Worm (Caenorhabditis elegans): ENCODE measurements around the gene C53C11.1.

C53C11.1 gene

DNA sequence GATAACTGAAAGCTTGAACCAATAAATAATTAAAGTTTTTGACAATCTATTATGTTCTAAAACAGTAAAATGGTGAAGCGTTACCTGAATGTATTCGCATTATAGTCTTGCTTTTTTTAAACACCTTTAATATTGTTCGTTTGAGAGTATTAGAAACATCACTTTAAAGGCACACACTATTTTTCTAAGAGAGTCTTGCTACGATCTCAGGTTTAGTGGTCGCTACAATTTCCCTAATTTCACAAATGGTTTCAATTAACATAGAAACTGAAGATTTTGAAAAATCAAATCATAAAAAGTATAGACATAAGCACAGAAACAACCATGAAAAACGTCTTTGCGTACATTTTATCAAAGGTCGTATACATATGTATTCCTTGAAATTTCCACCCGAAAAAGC lies 20.0 kb upstream of the C53C11.1 start:
- TF ChIP-seq ztf-29 (GFP tag; IDR thresholded peaks at IDR 0.05) (no peak), med-1 (GFP tag; optimal IDR thresholded peaks at IDR 0.05; ENCODE audit: insufficient read depth) (no peak), ztf-23 (GFP tag; IDR thresholded peaks at IDR 0.05) (no peak)

DNA sequence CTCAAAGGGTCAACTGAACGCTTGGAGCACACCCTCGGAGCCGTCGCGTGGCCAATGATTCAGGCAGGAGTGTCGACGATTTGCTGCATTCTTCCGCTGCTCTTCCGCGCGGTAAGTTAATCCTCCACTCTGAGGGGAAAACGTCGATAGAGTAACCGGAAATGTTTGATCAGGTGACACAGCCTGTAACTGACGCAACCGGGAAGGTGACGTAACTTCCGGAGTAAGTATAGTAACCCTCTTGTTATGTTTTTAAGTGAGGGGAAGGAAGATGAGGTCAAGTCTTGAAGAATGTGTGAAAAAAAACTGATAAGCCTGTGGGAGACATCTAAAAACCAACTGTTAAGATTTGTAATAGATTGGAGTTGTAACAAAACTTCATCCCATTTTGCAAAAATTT lies 15.6 kb upstream of the C53C11.1 start:
- TF ChIP-seq ztf-23 (GFP tag; IDR thresholded peaks at IDR 0.05) (no peak), flt-1 (GFP tag; IDR thresholded peaks at IDR 0.05) (no peak), T22C8.4 (GFP tag; IDR thresholded peaks at IDR 0.05) (no peak), med-1 (GFP tag; optimal IDR thresholded peaks at IDR 0.05; ENCODE audit: insufficient read depth) (no peak), klf-2 (GFP tag; conservative IDR thresholded peaks at IDR 0.05) (no peak), cog-1 (tag; optimal IDR thresholded peaks at IDR 0.05) (no peak), ref-1 (GFP tag; conservative IDR thresholded peaks at IDR 0.05) (no peak), ztf-29 (GFP tag; IDR thresholded peaks at IDR 0.05) (no peak), tab-1 (GFP tag; IDR thresholded peaks at IDR 0.05) (no peak)

DNA sequence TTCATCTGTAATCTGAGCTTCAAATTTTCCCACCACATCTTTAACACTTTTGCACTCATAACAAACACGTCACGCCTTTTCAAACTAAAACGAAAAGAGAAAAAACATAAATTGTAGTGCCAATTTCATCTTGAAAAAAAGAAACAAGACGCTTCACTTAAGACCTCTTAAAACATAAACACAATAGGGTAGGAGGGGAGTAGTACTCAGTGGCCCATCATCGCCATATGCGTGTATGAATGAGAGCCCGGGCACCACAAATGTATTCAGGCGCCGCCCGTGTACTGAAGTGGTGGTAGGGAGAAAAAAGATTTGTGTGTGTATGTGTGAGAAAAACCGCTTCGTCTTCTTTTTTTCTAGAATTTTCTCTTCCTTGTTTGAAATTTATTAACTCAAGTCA lies 13.4 kb upstream of the C53C11.1 start:
- TF ChIP-seq med-1 (GFP tag; optimal IDR thresholded peaks at IDR 0.05; ENCODE audit: insufficient read depth) (no peak), ref-1 (GFP tag; conservative IDR thresholded peaks at IDR 0.05) (no peak), cog-1 (tag; optimal IDR thresholded peaks at IDR 0.05) (no peak), ztf-29 (GFP tag; IDR thresholded peaks at IDR 0.05) (no peak), flt-1 (GFP tag; IDR thresholded peaks at IDR 0.05) (no peak), T22C8.4 (GFP tag; IDR thresholded peaks at IDR 0.05) (no peak)

DNA sequence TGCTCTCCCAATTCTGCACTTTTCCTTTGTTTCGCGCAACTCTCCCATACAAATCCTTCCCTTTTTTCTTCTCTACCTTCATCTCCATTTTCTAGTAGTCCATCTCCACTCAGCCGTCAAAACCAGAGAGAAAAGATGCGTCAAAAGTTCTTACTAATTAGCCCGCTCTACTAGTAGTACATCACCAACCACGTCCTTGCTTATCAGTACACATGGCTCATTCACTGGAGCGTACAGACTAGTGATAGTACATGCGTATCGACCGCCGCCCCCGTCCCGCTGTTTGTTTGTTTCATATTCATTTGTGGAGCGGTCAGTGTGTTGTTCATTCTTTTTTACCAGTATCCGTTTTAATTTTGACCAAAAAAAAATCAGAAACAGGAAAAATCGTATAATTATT lies 11.5 kb upstream of the C53C11.1 start:
- TF ChIP-seq ztf-23 (GFP tag; IDR thresholded peaks at IDR 0.05) (no peak), ref-1 (GFP tag; conservative IDR thresholded peaks at IDR 0.05) (no peak), klf-2 (GFP tag; conservative IDR thresholded peaks at IDR 0.05) (no peak), flt-1 (GFP tag; IDR thresholded peaks at IDR 0.05) (no peak), med-1 (GFP tag; optimal IDR thresholded peaks at IDR 0.05; ENCODE audit: insufficient read depth) (no peak), cog-1 (tag; optimal IDR thresholded peaks at IDR 0.05) (no peak), ztf-29 (GFP tag; IDR thresholded peaks at IDR 0.05) (no peak), tab-1 (GFP tag; IDR thresholded peaks at IDR 0.05) (no peak), T22C8.4 (GFP tag; IDR thresholded peaks at IDR 0.05) (no peak)

DNA sequence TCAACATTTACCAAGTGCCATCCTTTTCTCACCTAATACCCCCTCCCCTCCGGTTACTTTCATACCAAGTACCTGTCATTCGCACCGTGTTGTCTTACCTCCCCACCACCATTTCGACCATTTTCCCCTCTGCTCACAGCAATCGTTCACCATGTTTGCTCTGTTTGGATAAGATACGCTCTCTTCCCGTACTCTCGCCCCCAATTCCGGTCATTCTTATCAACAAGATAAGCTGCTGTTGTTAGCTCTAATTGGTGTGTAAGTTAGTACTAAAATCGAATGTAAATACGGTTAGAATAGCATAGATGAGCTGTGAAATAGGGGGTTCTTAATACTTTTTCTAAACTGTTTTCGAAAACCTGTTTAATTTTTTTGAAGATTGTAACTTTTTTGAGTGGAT lies 10.0 kb upstream of the C53C11.1 start:
- TF ChIP-seq ztf-23 (GFP tag; IDR thresholded peaks at IDR 0.05) (no peak), med-1 (GFP tag; optimal IDR thresholded peaks at IDR 0.05; ENCODE audit: insufficient read depth) (no peak)

DNA sequence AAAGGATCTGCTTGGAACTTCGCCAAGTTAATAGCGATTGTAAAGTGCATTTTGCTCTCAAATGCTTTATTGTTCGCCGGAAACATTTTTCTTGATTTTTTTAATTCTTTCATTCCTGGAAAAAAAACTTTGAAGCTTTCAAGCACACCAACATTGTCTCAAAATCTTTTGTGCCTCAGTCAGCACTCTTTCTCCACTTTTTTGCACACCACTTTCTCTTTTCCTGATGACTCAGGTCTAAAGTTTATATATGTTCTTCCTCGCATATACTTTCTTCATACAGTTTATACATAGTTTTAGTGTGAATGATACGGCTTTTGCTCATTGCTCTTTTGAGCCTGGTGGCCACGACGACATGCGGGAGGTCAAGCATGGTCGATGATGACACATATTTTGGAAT lies 6.8 kb upstream of the C53C11.1 start, which contains the start of gene C53C11.5:
Gene C53C11.5, plus strand, starts transcription at position 301 of the 400 bp plus-strand sequence.
- TF ChIP-seq T22C8.4 (GFP tag; IDR thresholded peaks at IDR 0.05) (no peak), ztf-29 (GFP tag; IDR thresholded peaks at IDR 0.05) (no peak), tab-1 (GFP tag; IDR thresholded peaks at IDR 0.05) (no peak), ztf-23 (GFP tag; IDR thresholded peaks at IDR 0.05) (no peak), med-1 (GFP tag; optimal IDR thresholded peaks at IDR 0.05; ENCODE audit: insufficient read depth) (no peak), klf-2 (GFP tag; conservative IDR thresholded peaks at IDR 0.05) (no peak), cog-1 (tag; optimal IDR thresholded peaks at IDR 0.05) (no peak), flt-1 (GFP tag; IDR thresholded peaks at IDR 0.05) (no peak), ref-1 (GFP tag; conservative IDR thresholded peaks at IDR 0.05) (no peak)

DNA sequence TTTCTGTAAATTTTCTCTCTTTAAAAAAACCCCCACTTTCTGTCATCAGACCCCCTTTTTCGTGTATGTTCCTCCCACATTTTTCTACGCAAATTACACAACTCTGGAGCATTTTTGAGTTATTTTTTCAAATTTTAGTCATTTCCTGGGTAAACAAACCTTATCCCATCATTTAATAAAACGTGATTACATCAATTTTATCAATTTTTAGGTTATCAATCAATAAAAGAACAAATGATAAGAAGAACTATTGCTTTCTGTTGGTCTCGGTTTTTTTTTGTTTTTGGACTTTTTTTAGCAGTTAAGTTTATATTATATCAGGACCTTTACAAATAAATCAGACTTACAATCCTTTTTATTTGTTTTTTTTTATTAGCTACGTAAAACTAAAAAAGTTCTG lies 4.2 kb upstream of the C53C11.1 start, which contains the start of gene C53C11.2:
Gene C53C11.2, plus strand, starts transcription at position 284 of the 400 bp plus-strand sequence.
- TF ChIP-seq T22C8.4 (GFP tag; IDR thresholded peaks at IDR 0.05) (no peak), ref-1 (GFP tag; conservative IDR thresholded peaks at IDR 0.05) (no peak), ztf-29 (GFP tag; IDR thresholded peaks at IDR 0.05) (no peak), flt-1 (GFP tag; IDR thresholded peaks at IDR 0.05) (no peak), med-1 (GFP tag; optimal IDR thresholded peaks at IDR 0.05; ENCODE audit: insufficient read depth) (no peak), ztf-23 (GFP tag; IDR thresholded peaks at IDR 0.05) (no peak), cog-1 (tag; optimal IDR thresholded peaks at IDR 0.05) (no peak), tab-1 (GFP tag; IDR thresholded peaks at IDR 0.05) (no peak), klf-2 (GFP tag; conservative IDR thresholded peaks at IDR 0.05) (no peak)

DNA sequence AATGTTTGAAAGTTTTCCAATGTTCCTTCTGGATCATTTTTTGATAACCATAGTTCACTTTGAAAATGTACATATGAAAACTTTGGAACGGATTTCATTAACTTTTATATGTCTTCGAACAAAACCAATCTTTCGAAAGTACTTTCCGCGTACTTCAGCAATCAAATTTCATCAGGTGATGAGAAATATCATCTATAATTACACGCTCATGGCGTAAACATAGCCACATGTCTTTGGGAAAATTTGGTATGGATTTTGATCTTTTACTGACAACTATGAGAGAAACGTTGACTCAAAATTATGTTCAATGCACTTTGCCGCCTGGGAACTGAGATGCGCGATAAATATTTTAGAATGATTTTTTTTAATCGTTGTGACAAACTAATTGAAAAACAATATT lies 1.6 kb upstream of the C53C11.1 start:
- TF ChIP-seq cog-1 (tag; optimal IDR thresholded peaks at IDR 0.05) (no peak), flt-1 (GFP tag; IDR thresholded peaks at IDR 0.05) (no peak), ztf-29 (GFP tag; IDR thresholded peaks at IDR 0.05) (no peak)

DNA sequence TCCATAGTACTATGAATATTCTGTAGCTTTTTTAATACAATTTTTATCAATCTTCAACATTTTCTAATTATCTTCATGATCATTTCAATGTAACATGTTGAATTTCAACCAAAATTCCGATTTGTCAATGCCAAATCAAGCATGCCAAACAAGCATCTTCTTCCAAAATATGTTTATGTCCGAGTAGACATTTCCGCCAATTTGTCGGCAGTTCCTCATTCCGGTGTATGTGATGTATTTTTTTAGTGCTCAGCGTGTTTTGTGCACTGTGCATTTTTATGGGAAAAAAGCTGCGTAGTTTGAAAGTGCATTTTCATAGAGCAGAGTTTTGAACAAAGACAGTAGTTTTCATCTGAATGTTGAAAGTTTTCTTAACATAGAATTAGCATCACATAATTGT lies 8.8 kb downstream of the C53C11.1 start:
- no peak for TF ChIP-seq ref-1 (GFP tag; conservative IDR thresholded peaks at IDR 0.05)
- no peak for TF ChIP-seq ztf-29 (GFP tag; IDR thresholded peaks at IDR 0.05)
- no peak for TF ChIP-seq cog-1 (tag; optimal IDR thresholded peaks at IDR 0.05)
- TF ChIP-seq med-1 (GFP tag; optimal IDR thresholded peaks at IDR 0.05; ENCODE audit: insufficient read depth): no peak
- no peak for TF ChIP-seq flt-1 (GFP tag; IDR thresholded peaks at IDR 0.05)
- TF ChIP-seq T22C8.4 (GFP tag; IDR thresholded peaks at IDR 0.05): no peak
- no peak for TF ChIP-seq tab-1 (GFP tag; IDR thresholded peaks at IDR 0.05)
- no peak for TF ChIP-seq ztf-23 (GFP tag; IDR thresholded peaks at IDR 0.05)
- TF ChIP-seq klf-2 (GFP tag; conservative IDR thresholded peaks at IDR 0.05): no peak

DNA sequence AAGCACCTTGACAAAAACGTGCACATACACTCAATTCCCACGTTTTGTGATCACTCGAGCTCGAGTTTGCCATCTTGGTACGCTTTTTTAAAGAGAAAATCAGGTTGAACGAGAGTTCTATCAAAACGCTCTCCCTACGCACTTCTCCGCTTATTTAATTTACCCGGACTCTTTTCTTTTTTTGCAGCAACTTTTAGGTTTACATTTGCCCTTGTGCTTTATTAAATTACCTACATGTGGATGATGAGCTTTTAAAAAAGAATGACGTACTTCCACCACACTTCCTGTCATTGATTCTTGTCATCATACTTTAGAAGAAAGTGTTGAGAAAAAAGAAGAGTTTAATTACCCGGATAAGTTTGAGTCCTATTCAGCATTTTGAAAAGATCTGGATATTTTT lies 11.5 kb downstream of the C53C11.1 start:
- TF ChIP-seq cog-1 (tag; optimal IDR thresholded peaks at IDR 0.05) (no peak), med-1 (GFP tag; optimal IDR thresholded peaks at IDR 0.05; ENCODE audit: insufficient read depth) (no peak), T22C8.4 (GFP tag; IDR thresholded peaks at IDR 0.05) (no peak), klf-2 (GFP tag; conservative IDR thresholded peaks at IDR 0.05) (no peak), flt-1 (GFP tag; IDR thresholded peaks at IDR 0.05) (no peak), tab-1 (GFP tag; IDR thresholded peaks at IDR 0.05) (no peak), ztf-23 (GFP tag; IDR thresholded peaks at IDR 0.05) (no peak), ref-1 (GFP tag; conservative IDR thresholded peaks at IDR 0.05) (no peak), ztf-29 (GFP tag; IDR thresholded peaks at IDR 0.05) (no peak)

DNA sequence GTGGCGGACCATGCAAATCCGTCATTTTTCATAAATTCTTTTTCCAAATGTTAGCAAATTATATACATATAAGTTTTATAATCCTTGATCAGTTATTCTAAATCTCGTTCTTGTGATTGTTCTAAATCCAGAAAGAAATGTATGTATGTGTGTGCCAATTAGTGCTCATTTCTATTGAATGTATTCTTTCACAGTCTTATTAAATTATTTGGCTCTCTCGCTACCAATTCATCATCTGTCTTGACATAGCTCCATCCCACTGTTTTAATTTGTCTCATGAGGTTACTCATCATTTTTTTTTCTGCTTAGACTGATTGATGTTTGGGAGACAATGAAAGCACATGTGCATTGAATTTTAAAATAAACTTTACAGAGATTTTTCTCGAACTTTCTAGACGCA lies 14.9 kb downstream of the C53C11.1 start:
- TF ChIP-seq klf-2 (GFP tag; conservative IDR thresholded peaks at IDR 0.05) (no peak), ztf-23 (GFP tag; IDR thresholded peaks at IDR 0.05) (no peak), med-1 (GFP tag; optimal IDR thresholded peaks at IDR 0.05; ENCODE audit: insufficient read depth) (no peak), flt-1 (GFP tag; IDR thresholded peaks at IDR 0.05) (no peak)
